Worm (Caenorhabditis elegans): ENCODE results near the gene F09B12.5.

F09B12.5 gene

DNA sequence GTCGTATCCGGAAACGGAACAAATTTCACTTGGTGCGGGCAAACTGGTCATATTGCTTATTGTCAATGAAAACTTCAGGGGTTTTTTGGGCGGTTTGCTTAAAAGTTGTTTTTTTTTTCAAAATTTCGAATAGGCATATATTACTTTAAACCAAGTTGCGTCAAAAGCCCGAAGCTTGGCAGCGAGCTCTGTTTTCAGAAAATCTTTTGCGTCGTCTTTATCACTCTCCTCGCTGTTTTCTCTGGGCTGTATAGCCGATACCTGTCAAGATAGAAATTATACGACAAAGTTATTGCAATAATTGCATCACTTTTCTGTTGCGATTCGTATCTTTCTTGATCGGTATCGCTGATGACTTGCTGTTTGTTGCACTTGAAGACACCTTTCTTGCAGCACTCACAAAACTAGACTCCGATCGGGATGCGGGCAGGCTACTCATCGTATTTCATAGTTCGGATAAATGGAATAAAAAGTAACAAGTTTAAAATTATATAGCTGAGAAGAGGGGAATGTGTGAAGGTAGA lies 8.4 kb upstream of the F09B12.5 start, which contains the start of the genes H40L08.3 and H40L08.9:
H40L08.3 (minus strand) TSS at position 51 of the 524 bp plus-strand sequence.
H40L08.9 (minus strand) TSS at position 439 of the 524 bp plus-strand sequence.
- TF ChIP-seq sem-4 (tag; optimal IDR thresholded peaks at IDR 0.05) (no peak), elt-3 (tag; optimal IDR thresholded peaks at IDR 0.05) (no peak), fos-1 (tag; optimal IDR thresholded peaks at IDR 0.05) (no peak), nhr-11 (tag; optimal IDR thresholded peaks at IDR 0.05) (no peak), nhr-6 (tag; optimal IDR thresholded peaks at IDR 0.05) (no peak), ceh-16 (tag; optimal IDR thresholded peaks at IDR 0.05) (no peak), peb-1 (tag; optimal IDR thresholded peaks at IDR 0.05) (no peak), crh-2 (tag; optimal IDR thresholded peaks at IDR 0.05) (no peak), nhr-21 (tag; optimal IDR thresholded peaks at IDR 0.05) (peak; percentile 63), nhr-129 (tag; optimal IDR thresholded peaks at IDR 0.05) (peak; percentile 75), mbf-1 (tag; optimal IDR thresholded peaks at IDR 0.05) (no peak), nhr-25 (tag; optimal IDR thresholded peaks at IDR 0.05) (no peak), sma-3 (GFP tag; optimal IDR thresholded peaks at IDR 0.05) (peak; percentile 24), aly-2 (tag; optimal IDR thresholded peaks at IDR 0.05) (no peak), ceh-82 (tag; optimal IDR thresholded peaks at IDR 0.05) (no peak), unc-55 (GFP tag; optimal IDR thresholded peaks at IDR 0.05) (no peak), zag-1 (tag; optimal IDR thresholded peaks at IDR 0.05) (no peak), nhr-10 (tag; optimal IDR thresholded peaks at IDR 0.05) (no peak), ztf-4 (tag; optimal IDR thresholded peaks at IDR 0.05) (no peak), nhr-77 (tag; optimal IDR thresholded peaks at IDR 0.05) (no peak), sma-9 (GFP tag; optimal IDR thresholded peaks at IDR 0.05) (peak; percentile 6), sma-9 (tag; optimal IDR thresholded peaks at IDR 0.05) (no peak), nhr-237 (tag; optimal IDR thresholded peaks at IDR 0.05) (no peak), snpc-4 (tag; optimal IDR thresholded peaks at IDR 0.05) (no peak), F13H6.1 (tag; optimal IDR thresholded peaks at IDR 0.05) (no peak), ztf-11 (tag; optimal IDR thresholded peaks at IDR 0.05) (no peak), ama-1 (optimal IDR thresholded peaks at IDR 0.05) (peak; percentile 85)

DNA sequence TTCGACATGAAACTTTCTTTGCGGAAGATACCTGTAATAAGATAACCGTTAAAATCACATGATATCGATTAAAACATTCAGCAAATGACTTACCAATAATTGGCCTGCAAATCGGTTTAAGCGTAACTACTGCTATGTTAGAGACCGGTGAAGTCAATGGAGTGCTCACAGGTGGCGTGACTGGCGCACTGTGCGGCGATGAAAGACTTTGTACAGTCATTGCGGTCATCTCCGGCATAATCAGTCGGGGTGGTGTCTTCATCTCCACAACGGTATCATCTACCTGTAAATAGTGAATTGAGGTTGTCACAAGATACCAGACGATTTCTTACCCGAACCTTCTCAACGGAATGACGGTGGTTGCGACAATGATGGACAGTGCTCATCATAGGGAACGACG lies 7.6 kb upstream of the F09B12.5 start:
- TF ChIP-seq ztf-11 (tag; optimal IDR thresholded peaks at IDR 0.05) = no peak
- TF ChIP-seq zag-1 (tag; optimal IDR thresholded peaks at IDR 0.05) = no peak
- peak; percentile 57 for TF ChIP-seq ama-1 (optimal IDR thresholded peaks at IDR 0.05)
- TF ChIP-seq nhr-21 (tag; optimal IDR thresholded peaks at IDR 0.05) = peak; percentile 5

DNA sequence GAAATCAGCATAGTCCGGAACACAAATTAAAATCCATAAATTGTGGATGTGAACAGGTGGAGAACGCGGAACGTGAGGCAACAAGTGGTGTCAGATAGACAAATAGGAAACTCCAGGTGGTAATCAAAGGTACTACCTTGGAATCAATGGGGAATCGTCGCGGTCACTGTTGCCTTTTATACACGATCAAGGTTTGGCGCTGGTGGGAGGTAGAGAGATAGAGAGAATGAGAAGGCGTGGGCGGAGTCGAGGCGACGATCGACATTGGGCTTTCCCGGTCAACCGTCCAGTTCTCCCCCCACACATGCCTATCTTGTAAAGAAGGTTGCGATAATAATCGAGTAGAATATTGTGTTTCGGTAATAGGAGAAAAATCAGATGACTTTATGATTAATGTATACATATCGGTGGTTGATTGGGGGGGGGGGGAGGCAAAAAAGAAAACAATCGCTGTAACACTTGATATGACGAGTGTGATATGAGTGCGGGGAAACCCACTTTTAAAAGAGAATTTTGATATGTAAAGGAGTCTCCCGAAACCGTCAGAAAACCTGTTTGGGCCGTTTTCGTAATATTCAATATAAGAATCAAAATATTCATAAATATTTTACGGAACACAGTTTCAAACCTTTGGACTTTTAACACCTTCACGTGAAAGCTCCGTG lies 6.8 kb upstream of the F09B12.5 start, which contains the start of the genes H40L08.8, H40L08.2 and H40L08.7:
H40L08.8 (minus strand) TSS at position 37 of the 665 bp plus-strand sequence.
H40L08.2 (minus strand) TSS at position 148 of the 665 bp plus-strand sequence.
H40L08.7 (minus strand) TSS at position 148 of the 665 bp plus-strand sequence.
- TF ChIP-seq mab-5 (tag; optimal IDR thresholded peaks at IDR 0.05) (no peak), nhr-12 (tag; optimal IDR thresholded peaks at IDR 0.05) (no peak), peb-1 (tag; optimal IDR thresholded peaks at IDR 0.05) (no peak), mdl-1 (tag; optimal IDR thresholded peaks at IDR 0.05) (no peak), blmp-1 (tag; optimal IDR thresholded peaks at IDR 0.05; ENCODE audit: insufficient read depth) (peak; percentile 67), skn-1 (tag; optimal IDR thresholded peaks at IDR 0.05) (no peak), ceh-16 (tag; optimal IDR thresholded peaks at IDR 0.05) (peak; percentile 48), unc-62 (GFP tag; optimal IDR thresholded peaks at IDR 0.05) (no peak), nhr-77 (tag; optimal IDR thresholded peaks at IDR 0.05) (no peak), sma-3 (GFP tag; optimal IDR thresholded peaks at IDR 0.05) (peak; percentile 57), nhr-11 (tag; optimal IDR thresholded peaks at IDR 0.05) (no peak), snpc-4 (tag; optimal IDR thresholded peaks at IDR 0.05) (no peak), sem-4 (tag; optimal IDR thresholded peaks at IDR 0.05) (no peak), nhr-129 (tag; optimal IDR thresholded peaks at IDR 0.05) (peak; percentile 19), nhr-10 (tag; optimal IDR thresholded peaks at IDR 0.05) (no peak), zag-1 (tag; optimal IDR thresholded peaks at IDR 0.05) (no peak), ztf-4 (tag; optimal IDR thresholded peaks at IDR 0.05) (no peak), unc-39 (tag; optimal IDR thresholded peaks at IDR 0.05) (no peak), aly-2 (tag; optimal IDR thresholded peaks at IDR 0.05) (no peak), elt-1 (tag; optimal IDR thresholded peaks at IDR 0.05) (no peak), dmd-4 (tag; optimal IDR thresholded peaks at IDR 0.05) (no peak), ceh-82 (tag; optimal IDR thresholded peaks at IDR 0.05) (no peak), C34F6.9 (tag; optimal IDR thresholded peaks at IDR 0.05) (no peak), nhr-6 (tag; optimal IDR thresholded peaks at IDR 0.05) (no peak), lsy-2 (tag; optimal IDR thresholded peaks at IDR 0.05) (peak in 1 of 2 experiments; percentile 4), F13H6.1 (tag; optimal IDR thresholded peaks at IDR 0.05) (peak; percentile 1), nhr-237 (tag; optimal IDR thresholded peaks at IDR 0.05) (no peak), lin-39 (tag; optimal IDR thresholded peaks at IDR 0.05) (no peak), gmeb-1 (tag; optimal IDR thresholded peaks at IDR 0.05) (peak; percentile 5), egl-27 (tag; optimal IDR thresholded peaks at IDR 0.05) (no peak), unc-55 (GFP tag; optimal IDR thresholded peaks at IDR 0.05) (no peak), crh-2 (tag; optimal IDR thresholded peaks at IDR 0.05) (no peak), fos-1 (tag; optimal IDR thresholded peaks at IDR 0.05) (no peak), lin-11 (tag; optimal IDR thresholded peaks at IDR 0.05) (no peak), elt-3 (tag; optimal IDR thresholded peaks at IDR 0.05) (no peak), R02D3.7 (tag; optimal IDR thresholded peaks at IDR 0.05) (no peak), alr-1 (tag; optimal IDR thresholded peaks at IDR 0.05) (no peak), Y55F3AM.14 (GFP tag; optimal IDR thresholded peaks at IDR 0.05) (no peak), nhr-21 (tag; optimal IDR thresholded peaks at IDR 0.05) (peak; percentile 54), mbf-1 (tag; optimal IDR thresholded peaks at IDR 0.05) (no peak), ztf-11 (tag; optimal IDR thresholded peaks at IDR 0.05) (no peak), sma-9 (GFP tag; optimal IDR thresholded peaks at IDR 0.05) (peak; percentile 81), sma-9 (tag; optimal IDR thresholded peaks at IDR 0.05) (no peak), nhr-25 (tag; optimal IDR thresholded peaks at IDR 0.05) (peak; percentile 79)

All from whole organism, L2 larva.